Worm (Caenorhabditis elegans): ENCODE measurements around the gene ard-1.

DNA sequence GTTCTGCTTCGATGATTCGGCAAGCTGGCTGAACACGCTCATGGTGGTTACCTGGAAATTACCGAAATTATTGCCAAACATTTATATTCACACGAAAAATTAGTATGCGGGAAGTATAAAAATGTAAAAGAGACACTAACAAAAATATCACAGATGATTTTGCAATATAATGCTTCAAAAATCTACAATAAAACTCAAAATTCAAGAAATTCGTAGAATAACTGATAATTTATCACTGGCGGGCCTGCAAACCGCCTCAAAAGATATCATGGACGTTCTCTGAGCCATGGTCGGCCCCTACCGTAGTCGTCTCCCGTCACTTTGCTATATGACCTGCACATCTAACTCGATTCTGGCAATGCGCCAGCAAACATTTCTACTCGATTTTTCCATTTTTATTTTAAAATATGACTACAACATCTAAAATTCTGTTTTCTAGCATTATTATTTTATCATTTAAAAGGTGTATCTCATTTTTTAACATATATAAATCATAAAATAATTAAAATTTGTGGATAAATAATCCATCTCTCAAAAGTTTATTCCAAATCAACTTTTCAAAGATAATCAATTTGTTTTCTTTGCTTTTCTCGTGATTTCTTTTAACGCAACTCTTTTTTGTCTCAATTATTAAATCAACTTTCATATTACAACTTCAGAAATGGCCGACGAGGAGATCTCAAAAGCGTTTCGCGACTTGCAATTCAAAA lies 18.5 kb downstream of the ard-1 start, which contains the start of the genes F01G4.6 and pfd-1:
- TF ChIP-seq sea-2 (GFP tag; optimal IDR thresholded peaks at IDR 0.05): peak; percentile 1
- TF ChIP-seq R02D3.7 (tag; optimal IDR thresholded peaks at IDR 0.05): peak; percentile 84

All from whole organism, L3 larva.